Worm (Caenorhabditis elegans): ENCODE results near the gene C17C3.3.

The C17C3.3 gene

ce11 chrII:5593377-5593932 is 31.9 kb downstream of the C17C3.3 start, which contains the start of gene cdc-14 (continued):
- TF ChIP-seq lin-14 (GFP tag; optimal IDR thresholded peaks at IDR 0.05) (peak; percentile 96), nhr-90 (tag; optimal IDR thresholded peaks at IDR 0.05; ENCODE audit: poor library complexity) (peak; percentile 64), pag-3 (tag; optimal IDR thresholded peaks at IDR 0.05; ENCODE audit: borderline replicate concordance, insufficient read depth) (peak; percentile 98), tlp-1 (tag; optimal IDR thresholded peaks at IDR 0.05) (no peak), hlh-17 (GFP tag; optimal IDR thresholded peaks at IDR 0.05; ENCODE audit: borderline replicate concordance) (no peak), Y116A8C.19 (tag; optimal IDR thresholded peaks at IDR 0.05; ENCODE audit: borderline replicate concordance) (no peak), mdl-1 (tag; optimal IDR thresholded peaks at IDR 0.05) (peak in 1 of 2 experiments; percentile 87), C16A3.4 (tag; optimal IDR thresholded peaks at IDR 0.05) (peak; percentile 88), nhr-76 (tag; optimal IDR thresholded peaks at IDR 0.05) (no peak), unc-62 (GFP tag; optimal IDR thresholded peaks at IDR 0.05) (no peak)

DNA sequence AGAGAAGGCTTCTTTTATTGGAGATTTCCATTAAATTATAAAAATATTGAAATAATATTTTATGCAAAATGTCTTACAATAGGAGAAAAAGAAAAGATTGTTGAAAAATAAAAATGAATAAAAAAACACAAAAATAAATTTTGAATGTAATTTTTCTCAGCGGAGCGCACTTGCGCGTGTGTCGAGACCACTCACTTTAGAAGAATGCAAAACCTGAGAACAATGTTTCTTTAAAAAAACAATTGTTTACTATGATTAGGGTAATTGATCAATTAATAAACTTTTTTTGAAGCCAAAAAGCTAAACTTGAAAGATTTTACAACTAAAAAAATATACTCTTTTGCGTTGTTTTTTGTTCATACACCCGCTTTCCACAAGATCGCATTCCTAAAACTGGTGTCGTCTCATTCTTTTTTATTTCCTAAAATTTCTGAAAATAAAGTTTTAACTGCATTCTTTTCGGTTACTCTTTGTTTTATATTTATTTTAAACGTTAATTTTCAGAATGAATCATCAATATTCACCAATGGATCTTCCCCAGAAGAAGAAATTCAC is 32.8 kb downstream of the C17C3.3 start, which contains the start of gene ttc-4:
Gene ttc-4 (plus strand): TSS at position 505 of the 555 bp plus-strand sequence.
- TF ChIP-seq unc-62 (GFP tag; optimal IDR thresholded peaks at IDR 0.05) (no peak), jun-1 (tag; optimal IDR thresholded peaks at IDR 0.05) (no peak), C34B4.2 (tag; optimal IDR thresholded peaks at IDR 0.05) (no peak), lir-3 (tag; optimal IDR thresholded peaks at IDR 0.05; ENCODE audit: poor library complexity) (peak; percentile 63), dpl-1 (GFP tag; optimal IDR thresholded peaks at IDR 0.05) (peak; percentile 11 to 67 (median 41)), sptf-1 (tag; optimal IDR thresholded peaks at IDR 0.05) (no peak), nhr-20 (tag; optimal IDR thresholded peaks at IDR 0.05) (peak; percentile 43), ceh-90 (tag; optimal IDR thresholded peaks at IDR 0.05) (no peak), unc-86 (tag; optimal IDR thresholded peaks at IDR 0.05) (no peak), ceh-88 (GFP tag; IDR thresholded peaks at IDR 0.05) (no peak), mep-1 (tag; optimal IDR thresholded peaks at IDR 0.05) (peak; percentile 36), lin-35 (GFP tag; optimal IDR thresholded peaks at IDR 0.05) (peak; percentile 41 to 73), elt-2 (tag; optimal IDR thresholded peaks at IDR 0.05) (peak; percentile 8), lsy-2 (tag; optimal IDR thresholded peaks at IDR 0.05) (peak; percentile 5 to 82), zip-4 (GFP tag; optimal IDR thresholded peaks at IDR 0.05) (no peak), mef-2 (tag; optimal IDR thresholded peaks at IDR 0.05) (no peak), zag-1 (tag; optimal IDR thresholded peaks at IDR 0.05) (no peak), nhr-77 (tag; optimal IDR thresholded peaks at IDR 0.05) (peak; percentile 34), lin-15B (tag; optimal IDR thresholded peaks at IDR 0.05) (peak; percentile 48), unc-130 (tag; optimal IDR thresholded peaks at IDR 0.05) (peak; percentile 40), irx-1 (tag; optimal IDR thresholded peaks at IDR 0.05) (peak; percentile 17), snpc-4 (tag; optimal IDR thresholded peaks at IDR 0.05) (peak; percentile 15), ceh-8 (GFP tag; optimal IDR thresholded peaks at IDR 0.05) (no peak), tbx-2 (tag; optimal IDR thresholded peaks at IDR 0.05) (peak; percentile 23), elt-3 (tag; optimal IDR thresholded peaks at IDR 0.05) (peak in 1 of 6 experiments; percentile 21), C16A3.4 (tag; optimal IDR thresholded peaks at IDR 0.05) (peak; percentile 76), nhr-90 (tag; optimal IDR thresholded peaks at IDR 0.05; ENCODE audit: poor library complexity) (peak; percentile 26), egl-27 (tag; optimal IDR thresholded peaks at IDR 0.05) (no peak), nhr-47 (tag; optimal IDR thresholded peaks at IDR 0.05) (peak; percentile 43), nhr-12 (tag; optimal IDR thresholded peaks at IDR 0.05) (no peak), pax-3 (tag; optimal IDR thresholded peaks at IDR 0.05) (no peak), efl-1 (optimal IDR thresholded peaks at IDR 0.05) (peak; percentile 50 to 59), efl-1 (GFP tag; optimal IDR thresholded peaks at IDR 0.05 in 1 of 2) (peak; percentile 1 to 58), isw-1 (GFP tag; IDR thresholded peaks at IDR 0.05) (peak; percentile 28; the same call in 1 of the 2 replicates), unc-30 (tag; optimal IDR thresholded peaks at IDR 0.05) (no peak), fkh-8 (tag; optimal IDR thresholded peaks at IDR 0.05) (peak; percentile 45), nhr-84 (tag; optimal IDR thresholded peaks at IDR 0.05) (no peak), fkh-4 (tag; optimal IDR thresholded peaks at IDR 0.05; ENCODE audit: borderline replicate concordance) (no peak), rnt-1 (tag; optimal IDR thresholded peaks at IDR 0.05) (peak; percentile 19), nhr-71 (tag; optimal IDR thresholded peaks at IDR 0.05) (peak; percentile 61), grh-1 (GFP tag; IDR thresholded peaks at IDR 0.05) (no peak), aly-2 (tag; optimal IDR thresholded peaks at IDR 0.05) (no peak)
